Worm (Caenorhabditis elegans) whole organism, L1 larva: ENCODE measurements around the gene C04C11.1.
A peak's percentile ranks its signal among the peaks of the same experiment; 100 is the strongest.

Source experiments
- blmp-1 ChIP-seq: fragments of 150-350 bp; optimal IDR thresholded peaks from 2 replicates; lab custom pipeline; 2014; ENCODE audit warnings: missing biosample characterization, missing genetic modification characterization
- ceh-8 ChIP-seq: fragments of 200-800 bp; sonication (Bioruptor generic); optimal IDR thresholded peaks from 2 replicates; lab custom pipeline; 2018; ENCODE audit warnings: mild to moderate bottlenecking, missing genetic modification characterization, moderate library complexity, missing compliant biosample characterization
- dpl-1 ChIP-seq, 3 experiments: fragments of 150-350 bp in 2 of 3; sonication (generic microtip) in 1 of 3; optimal IDR thresholded peaks; 2 replicates each; lab custom pipeline; 2014 to 2017; ENCODE audit warnings: missing biosample characterization in 3 of 3, missing genetic modification characterization in 3 of 3, missing genetic modification reagents in 3 of 3
- dsc-1 ChIP-seq: sonication (generic microtip); optimal IDR thresholded peaks from 2 replicates; lab custom pipeline; 2016; ENCODE audit warnings: mild to moderate bottlenecking, missing genetic modification characterization, missing compliant biosample characterization
- efl-1 ChIP-seq, 4 experiments: fragments of 150-350 bp; optimal IDR thresholded peaks in 3 of 4; peaks in 1 of 4; 1 replicate in 1 of 4; 2 replicates in 3 of 4; lab custom pipeline; 2014; ENCODE audit warnings: missing biosample characterization in 2 of 4, missing genetic modification characterization in 2 of 4, missing genetic modification reagents in 2 of 4
- elt-2 ChIP-seq: sonication (generic microtip); optimal IDR thresholded peaks from 2 replicates; lab custom pipeline; 2016; ENCODE audit warnings: missing genetic modification characterization, mild to moderate bottlenecking, inconsistent platforms, missing compliant biosample characterization, missing genetic modification reagents
- ets-5 ChIP-seq: fragments of 200-800 bp; sonication (Bioruptor generic); IDR thresholded peaks from 2 replicates; pipeline ENCODE4 v1.3.6; 2022; ENCODE audit warnings: missing genetic modification characterization, missing compliant biosample characterization
- fkh-10 ChIP-seq: sonication (generic microtip); optimal IDR thresholded peaks from 2 replicates; lab custom pipeline; 2017; ENCODE audit warnings: missing biosample characterization, missing genetic modification reagents, missing genetic modification characterization
- fkh-4 ChIP-seq: sonication (generic microtip); optimal IDR thresholded peaks from 2 replicates; lab custom pipeline; 2016; ENCODE audit warnings: missing compliant biosample characterization, missing genetic modification characterization, borderline replicate concordance
- grh-1 ChIP-seq: fragments of 200-800 bp; sonication (Bioruptor generic); IDR thresholded peaks from 2 replicates; pipeline ENCODE4 v1.3.6; 2022; ENCODE audit warnings: missing genetic modification reagents, missing genetic modification characterization, missing compliant biosample characterization
- hlh-4 ChIP-seq: sonication (generic microtip); optimal IDR thresholded peaks from 2 replicates; lab custom pipeline; 2016; ENCODE audit warnings: mild to moderate bottlenecking, missing genetic modification characterization, missing compliant biosample characterization
- jun-1 ChIP-seq: fragments of 150-350 bp; optimal IDR thresholded peaks from 2 replicates; lab custom pipeline; 2014; ENCODE audit warnings: missing biosample characterization, missing genetic modification reagents, missing genetic modification characterization
- lin-13 ChIP-seq: fragments of 150-350 bp; optimal IDR thresholded peaks from 2 replicates; lab custom pipeline; 2014; ENCODE audit warnings: missing biosample characterization, missing genetic modification reagents, missing genetic modification characterization
- lin-14 ChIP-seq: fragments of 200-800 bp; sonication (Bioruptor generic); optimal IDR thresholded peaks from 2 replicates; lab custom pipeline; 2018; ENCODE audit warnings: mild to moderate bottlenecking, missing genetic modification characterization, moderate library complexity, missing compliant biosample characterization
- lsy-2 ChIP-seq, 2 experiments: fragments of 150-350 bp; optimal IDR thresholded peaks; 2 replicates each; lab custom pipeline; 2014; ENCODE audit warnings: missing biosample characterization in 2 of 2, missing genetic modification characterization in 2 of 2
- nhr-19 ChIP-seq: fragments of 200-800 bp; sonication (Bioruptor generic); conservative IDR thresholded peaks from 2 replicates; pipeline ENCODE4 v1.3.6; 2022; ENCODE audit warnings: missing genetic modification characterization, missing compliant biosample characterization
- nhr-20 ChIP-seq: sonication (generic microtip); optimal IDR thresholded peaks from 2 replicates; lab custom pipeline; 2016; ENCODE audit warnings: mild to moderate bottlenecking, missing genetic modification characterization, missing compliant biosample characterization
- nhr-237 ChIP-seq: fragments of 150-350 bp; optimal IDR thresholded peaks from 2 replicates; lab custom pipeline; 2014; ENCODE audit warnings: missing biosample characterization, missing genetic modification characterization
- nhr-47 ChIP-seq: sonication (generic microtip); optimal IDR thresholded peaks from 2 replicates; lab custom pipeline; 2016; ENCODE audit warnings: mild to moderate bottlenecking, missing genetic modification characterization, moderate library complexity, missing compliant biosample characterization
- nhr-71 ChIP-seq: sonication (generic microtip); optimal IDR thresholded peaks from 2 replicates; lab custom pipeline; 2016; ENCODE audit warnings: mild to moderate bottlenecking, missing genetic modification characterization, moderate library complexity, missing compliant biosample characterization
- pag-3 ChIP-seq: sonication (generic microtip); optimal IDR thresholded peaks from 2 replicates; lab custom pipeline; 2017; ENCODE audit warnings: missing genetic modification characterization, mild to moderate bottlenecking, missing compliant biosample characterization, antibody characterized with exemption, borderline replicate concordance; ENCODE audit not compliant: insufficient read depth
- pax-3 ChIP-seq: fragments of 200-800 bp; sonication (Bioruptor generic); optimal IDR thresholded peaks from 2 replicates; lab custom pipeline; 2018; ENCODE audit warnings: mild to moderate bottlenecking, missing genetic modification characterization, moderate library complexity, missing compliant biosample characterization
- rnt-1 ChIP-seq: sonication (generic microtip); optimal IDR thresholded peaks from 2 replicates; lab custom pipeline; 2016; ENCODE audit warnings: mild to moderate bottlenecking, missing genetic modification characterization, moderate library complexity, missing compliant biosample characterization
- snpc-4 ChIP-seq: fragments of 150-350 bp; optimal IDR thresholded peaks from 2 replicates; lab custom pipeline; 2014; ENCODE audit warnings: missing biosample characterization, missing genetic modification characterization
- snu-23 ChIP-seq: sonication (generic microtip); optimal IDR thresholded peaks from 2 replicates; lab custom pipeline; 2016; ENCODE audit warnings: missing genetic modification characterization, missing compliant biosample characterization
- sptf-1 ChIP-seq: fragments of 150-350 bp; optimal IDR thresholded peaks from 2 replicates; lab custom pipeline; 2014; ENCODE audit warnings: missing biosample characterization, missing genetic modification characterization
- tbx-2 ChIP-seq: sonication (generic microtip); optimal IDR thresholded peaks from 2 replicates; lab custom pipeline; 2016; ENCODE audit warnings: missing genetic modification characterization, missing compliant biosample characterization
- tlp-1 ChIP-seq: fragments of 150-350 bp; optimal IDR thresholded peaks from 2 replicates; lab custom pipeline; 2014; ENCODE audit warnings: missing biosample characterization, missing genetic modification characterization
- unc-130 ChIP-seq: fragments of 150-350 bp; optimal IDR thresholded peaks from 2 replicates; lab custom pipeline; 2017; ENCODE audit warnings: missing biosample characterization, missing genetic modification characterization, inconsistent platforms
- unc-30 ChIP-seq: sonication (generic microtip); optimal IDR thresholded peaks from 2 replicates; lab custom pipeline; 2017; ENCODE audit warnings: missing biosample characterization, missing genetic modification characterization
- ztf-11 ChIP-seq, 2 experiments: sonication (generic microtip); optimal IDR thresholded peaks; 2 replicates each; lab custom pipeline; 2016 to 2017; ENCODE audit warnings: missing genetic modification characterization in 2 of 2, missing biosample characterization in 1 of 2, missing compliant biosample characterization in 1 of 2

C04C11.1 gene

ce11 chrX:14039293-14039692, 18.9 kb downstream of the C04C11.1 start:
- TF ChIP-seq nhr-71 (no peak), grh-1 (GFP tag; lab: Robert Waterston, UW) (no peak), tlp-1 (tag; lab: Kevin White, UChicago) (no peak), sptf-1 (tag; lab: Kevin White, UChicago) (no peak), snpc-4 (no peak), nhr-19 (GFP tag; lab: Robert Waterston, UW) (no peak), jun-1 (tag; lab: Kevin White, UChicago) (no peak), blmp-1 (tag; lab: Kevin White, UChicago) (no peak), dpl-1 (GFP tag; optimal IDR thresholded peaks at IDR 0.05; lab: Kevin White, UChicago) (no peak), fkh-4 (tag; lab: Kevin White, UChicago) (no peak)

- TF ChIP-seq nhr-71 (peak; percentile 25), elt-2 (tag; lab: Kevin White, UChicago) (no peak), ceh-8 (GFP tag; lab: Kevin White, UChicago) (peak; percentile 61), lin-14 (peak; percentile 75)
- TF ChIP-seq, all 84 proteins: peak for 3
These were observed 24.0 kb downstream of the C04C11.1 start for ce11 chrX:14044362-14044761.

ce11 chrX:14047609-14048008, 27.2 kb downstream of the C04C11.1 start:
- peak; percentile 74 for TF ChIP-seq fkh-10 (GFP tag; lab: Kevin White, UChicago)
- TF ChIP-seq dpl-1 (GFP tag; optimal IDR thresholded peaks at IDR 0.05; lab: Kevin White, UChicago): no peak
- peak; percentile 55 for TF ChIP-seq lin-14
- TF ChIP-seq ceh-8 (GFP tag; lab: Kevin White, UChicago): peak; percentile 34

- TF ChIP-seq fkh-10 (GFP tag; lab: Kevin White, UChicago): peak; percentile 15
- TF ChIP-seq nhr-237 (tag; lab: Kevin White, UChicago): no peak
These were observed 28.8 kb downstream of the C04C11.1 start, which contains the start of gene dyc-1 for ce11 chrX:14049235-14049634. TSS of gene dyc-1 (plus strand) at chrX:14049535.

- TF ChIP-seq snpc-4 (no peak), tbx-2 (tag; lab: Kevin White, UChicago) (no peak), tlp-1 (tag; lab: Kevin White, UChicago) (no peak), dpl-1 (GFP tag; optimal IDR thresholded peaks at IDR 0.05; lab: Kevin White, UChicago) (no peak), nhr-47 (no peak), ets-5 (no peak), hlh-4 (no peak)
These were observed 33.4 kb downstream of the C04C11.1 start for ce11 chrX:14053754-14054153.

- TF ChIP-seq nhr-20 (tag; lab: Kevin White, UChicago): peak; percentile 2
- TF ChIP-seq nhr-71: peak; percentile 54
- TF ChIP-seq pag-3: peak; percentile 47
- TF ChIP-seq snu-23 (GFP tag; lab: Kevin White, UChicago): peak; percentile 45
- peak; percentile 7 to 40 for TF ChIP-seq lsy-2 (tag; optimal IDR thresholded peaks at IDR 0.05; lab: Kevin White, UChicago)
- peak; percentile 37 for TF ChIP-seq dsc-1 (tag; lab: Kevin White, UChicago)
- peak; percentile 57 for TF ChIP-seq lin-14
- TF ChIP-seq lin-13 (GFP tag; lab: Kevin White, UChicago): no peak
- peak; percentile 64 for TF ChIP-seq rnt-1
- no peak for TF ChIP-seq unc-30 (tag; lab: Kevin White, UChicago)
- TF ChIP-seq ztf-11 (tag; optimal IDR thresholded peaks at IDR 0.05; lab: Kevin White, UChicago): no peak
- peak; percentile 23 for TF ChIP-seq unc-130 (tag; lab: Kevin White, UChicago)
These were observed 34.4 kb downstream of the C04C11.1 start for ce11 chrX:14054799-14055198.

- no peak for TF ChIP-seq pax-3 (tag; lab: Kevin White, UChicago)
- peak; percentile 87 for TF ChIP-seq dsc-1 (tag; lab: Kevin White, UChicago)
- TF ChIP-seq efl-1 (optimal IDR thresholded peaks at IDR 0.05; lab: Kevin White, UChicago): no peak
- no peak for TF ChIP-seq efl-1 (GFP tag; optimal IDR thresholded peaks at IDR 0.05 in 1 of 2; lab: Kevin White, UChicago)
- TF ChIP-seq fkh-4 (tag; lab: Kevin White, UChicago): peak; percentile 72
These were observed 35.3 kb downstream of the C04C11.1 start for ce11 chrX:14055715-14056114.
